Fruit fly (Drosophila melanogaster): ENCODE measurements around the gene Gr8a.

DNA sequence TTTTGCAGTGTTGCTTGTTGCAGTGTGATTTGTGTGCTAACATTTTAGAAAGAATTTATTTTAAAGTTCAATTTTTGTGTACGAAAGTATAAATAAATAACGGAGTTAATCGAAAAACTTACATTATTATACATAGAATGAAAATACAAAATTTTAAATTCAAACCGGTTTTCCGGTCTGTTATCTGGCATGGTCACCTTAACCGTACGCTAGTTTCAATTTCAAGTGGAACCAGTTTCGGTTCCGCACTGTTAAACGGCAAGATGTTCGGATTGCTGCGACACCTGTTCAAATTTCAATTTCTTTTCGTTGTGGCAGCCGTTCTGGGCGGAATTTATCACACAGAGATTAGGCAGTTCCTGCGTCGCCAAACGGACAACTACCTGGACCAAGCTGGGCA, 34.5 kb upstream of the Gr8a start, which contains the start of gene CG12056:
- no peak for TF ChIP-seq psq (optimal IDR thresholded peaks at IDR 0.05)
- no peak for TF ChIP-seq Myc (optimal IDR thresholded peaks at IDR 0.05)
- no peak for TF ChIP-seq ttk (optimal IDR thresholded peaks at IDR 0.05)
- TF ChIP-seq h (optimal IDR thresholded peaks at IDR 0.05), result no peak
- TF ChIP-seq Sin3A (optimal IDR thresholded peaks at IDR 0.05), result no peak
- no peak for TF ChIP-seq insv (optimal IDR thresholded peaks at IDR 0.05)
